Fruit fly (Drosophila melanogaster): ENCODE results near the gene CG14442.

CG14442 gene

dm6 chrX:6702591-6702990, 7.8 kb upstream of the CG14442 start:
- TF ChIP-seq CG7045 (GFP tag; optimal IDR thresholded peaks at IDR 0.05) = no peak
- peak; percentile 1 for TF ChIP-seq cic (GFP tag; optimal IDR thresholded peaks at IDR 0.05)

DNA sequence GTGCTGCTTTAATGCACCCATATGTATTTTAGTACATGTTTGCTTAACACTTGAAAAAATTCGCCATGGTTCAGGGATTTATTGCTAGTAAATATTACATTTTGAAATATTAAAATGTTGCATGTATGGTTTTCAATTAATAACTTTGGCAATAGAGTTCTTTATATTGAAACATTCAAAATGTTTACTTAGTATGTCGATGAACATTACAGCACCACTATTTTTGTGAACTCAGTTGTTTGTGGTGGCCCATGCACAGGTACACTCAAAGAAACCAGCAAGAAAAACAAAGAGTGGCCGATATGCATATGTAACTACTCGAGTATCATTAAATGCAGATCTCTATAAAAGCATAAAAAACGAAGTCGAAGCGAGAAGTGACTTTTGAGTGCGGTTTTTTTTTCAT, 7.2 kb upstream of the CG14442 start:
- peak; percentile 7 for TF ChIP-seq CG33017 (tag; optimal IDR thresholded peaks at IDR 0.05)
- peak; percentile 52 for TF ChIP-seq CG14711 (tag; optimal IDR thresholded peaks at IDR 0.05)
- TF ChIP-seq CG7045 (GFP tag; optimal IDR thresholded peaks at IDR 0.05) = peak; percentile 27
- TF ChIP-seq CG5204 (GFP tag; optimal IDR thresholded peaks at IDR 0.05) = peak; percentile 10
- TF ChIP-seq ovo (GFP tag; optimal IDR thresholded peaks at IDR 0.05) = no peak
- no peak for TF ChIP-seq Clk (GFP tag; optimal IDR thresholded peaks at IDR 0.05)
- peak; percentile 17 for TF ChIP-seq CG1620 (GFP tag; optimal IDR thresholded peaks at IDR 0.05)
- TF ChIP-seq tj (GFP tag; optimal IDR thresholded peaks at IDR 0.05) = peak; percentile 20
- peak; percentile 67 for TF ChIP-seq CG7101 (tag; optimal IDR thresholded peaks at IDR 0.05)
- peak; percentile 83 for TF ChIP-seq bab1 (GFP tag; optimal IDR thresholded peaks at IDR 0.05)

DNA sequence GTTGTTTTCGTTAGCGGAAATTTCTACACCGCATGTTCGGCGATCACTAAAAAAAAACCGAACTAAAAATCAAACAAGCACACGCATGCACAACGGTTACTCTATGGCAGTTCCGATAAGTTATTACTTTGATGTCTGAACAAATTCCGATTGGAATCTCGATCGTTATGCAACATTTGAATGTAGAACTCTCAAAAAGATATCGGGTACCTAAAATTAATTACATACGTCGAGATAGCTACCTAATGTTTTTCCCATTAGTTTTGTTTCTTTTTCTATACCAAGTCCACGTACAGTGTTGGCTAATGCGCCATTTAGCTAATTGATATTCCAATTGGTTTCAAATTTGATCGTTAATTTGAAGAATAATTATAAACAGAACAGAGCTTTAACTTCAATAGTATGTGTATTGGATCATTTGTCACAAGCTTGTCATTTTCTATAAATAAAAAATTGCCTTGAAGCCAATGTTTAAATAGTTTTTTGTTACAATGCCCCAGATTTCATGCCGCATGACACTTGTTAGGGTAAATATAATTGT, 6.3 kb upstream of the CG14442 start:
- TF ChIP-seq Hr96 (GFP tag; optimal IDR thresholded peaks at IDR 0.05) = no peak
- no peak for TF ChIP-seq CG12768 (GFP tag; optimal IDR thresholded peaks at IDR 0.05)
- TF ChIP-seq Clk (GFP tag; optimal IDR thresholded peaks at IDR 0.05) = no peak
- TF ChIP-seq CG5204 (GFP tag; optimal IDR thresholded peaks at IDR 0.05) = no peak
- no peak for TF ChIP-seq CG7101 (tag; optimal IDR thresholded peaks at IDR 0.05)
- TF ChIP-seq CG7045 (GFP tag; optimal IDR thresholded peaks at IDR 0.05) = no peak
- no peak for TF ChIP-seq cnc (optimal IDR thresholded peaks at IDR 0.05)
- no peak for TF ChIP-seq pad (GFP tag; optimal IDR thresholded peaks at IDR 0.05)
- TF ChIP-seq cic (GFP tag; optimal IDR thresholded peaks at IDR 0.05) = no peak
- TF ChIP-seq kay (GFP tag; ENCODE audit: borderline replicate concordance) = no peak
- TF ChIP-seq bab1 (GFP tag; optimal IDR thresholded peaks at IDR 0.05) = no peak
- no peak for TF ChIP-seq CG1620 (GFP tag; optimal IDR thresholded peaks at IDR 0.05)

- peak; percentile 25 for TF ChIP-seq Mnt (GFP tag; optimal IDR thresholded peaks at IDR 0.05)
- peak; percentile 87 for TF ChIP-seq kay (GFP tag; ENCODE audit: borderline replicate concordance)
- no peak for TF ChIP-seq pad (GFP tag; optimal IDR thresholded peaks at IDR 0.05)
- TF ChIP-seq cic (GFP tag; optimal IDR thresholded peaks at IDR 0.05) = peak; percentile 77
- TF ChIP-seq CG12768 (GFP tag; optimal IDR thresholded peaks at IDR 0.05) = peak; percentile 41
- no peak for TF ChIP-seq CG5204 (GFP tag; optimal IDR thresholded peaks at IDR 0.05)
Measured at dm6 chrX:6700263-6700989, 5.6 kb upstream of the CG14442 start.

DNA sequence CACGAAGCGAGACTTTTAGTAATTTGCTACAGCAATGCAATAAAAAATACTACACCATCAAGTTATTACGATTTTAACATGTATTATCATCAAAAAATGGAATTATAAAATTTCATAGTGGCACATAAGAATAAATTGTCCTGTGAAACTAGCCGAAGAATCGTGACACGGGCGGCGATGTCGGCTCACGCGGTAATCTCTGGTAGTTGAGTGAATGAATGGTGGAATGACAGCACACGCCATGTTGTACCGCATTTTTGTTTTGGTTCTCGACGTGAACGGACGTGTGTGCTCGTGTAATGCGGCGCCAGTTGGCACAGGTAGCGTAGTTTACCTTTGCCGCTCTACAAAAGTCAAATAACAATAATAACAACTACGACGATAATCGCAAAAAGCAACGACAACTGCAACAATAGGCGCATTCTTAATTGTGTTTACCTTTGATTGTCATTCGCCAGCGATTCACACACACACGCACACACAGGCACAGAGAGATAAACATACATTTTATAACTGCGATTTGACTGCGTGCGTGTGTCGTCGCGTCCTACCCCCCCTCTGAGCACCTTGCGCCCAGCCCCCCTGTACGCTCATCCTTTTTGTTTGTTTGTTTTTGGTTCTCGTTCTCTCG, 4.6 kb upstream of the CG14442 start, which contains the start of gene CG14441:
Gene CG14441, plus strand, starts transcription at position 254 of the 631 bp plus-strand sequence.
- TF ChIP-seq CG7045 (GFP tag; optimal IDR thresholded peaks at IDR 0.05) = peak; percentile 29
- TF ChIP-seq cnc (optimal IDR thresholded peaks at IDR 0.05) = no peak
- peak; percentile 70 for TF ChIP-seq CG14711 (tag; optimal IDR thresholded peaks at IDR 0.05)
- peak; percentile 67 for TF ChIP-seq tj (GFP tag; optimal IDR thresholded peaks at IDR 0.05)
- peak; percentile 50 for TF ChIP-seq pad (GFP tag; optimal IDR thresholded peaks at IDR 0.05)
- peak; percentile 76 for TF ChIP-seq CG11617 (GFP tag; optimal IDR thresholded peaks at IDR 0.05)
- peak; percentile 92 for TF ChIP-seq Mnt (GFP tag; optimal IDR thresholded peaks at IDR 0.05)
- no peak for TF ChIP-seq Clk (GFP tag; optimal IDR thresholded peaks at IDR 0.05)
- TF ChIP-seq ovo (GFP tag; optimal IDR thresholded peaks at IDR 0.05) = peak; percentile 57
- TF ChIP-seq CG12768 (GFP tag; optimal IDR thresholded peaks at IDR 0.05) = peak; percentile 48
- peak; percentile 54 for TF ChIP-seq CG33017 (tag; optimal IDR thresholded peaks at IDR 0.05)
- TF ChIP-seq kay (GFP tag; ENCODE audit: borderline replicate concordance) = no peak
- TF ChIP-seq bab1 (GFP tag; optimal IDR thresholded peaks at IDR 0.05) = peak; percentile 84
- peak; percentile 64 for TF ChIP-seq Crg-1 (GFP tag; optimal IDR thresholded peaks at IDR 0.05)
- TF ChIP-seq cic (GFP tag; optimal IDR thresholded peaks at IDR 0.05) = peak; percentile 98
- peak; percentile 78 for TF ChIP-seq CG7101 (tag; optimal IDR thresholded peaks at IDR 0.05)
- TF ChIP-seq Hr96 (GFP tag; optimal IDR thresholded peaks at IDR 0.05) = peak; percentile 84
- TF ChIP-seq CG1620 (GFP tag; optimal IDR thresholded peaks at IDR 0.05) = peak; percentile 60
- peak; percentile 47 for TF ChIP-seq CG5204 (GFP tag; optimal IDR thresholded peaks at IDR 0.05)
- TF ChIP-seq toe (GFP tag; optimal IDR thresholded peaks at IDR 0.05) = peak; percentile 35

DNA sequence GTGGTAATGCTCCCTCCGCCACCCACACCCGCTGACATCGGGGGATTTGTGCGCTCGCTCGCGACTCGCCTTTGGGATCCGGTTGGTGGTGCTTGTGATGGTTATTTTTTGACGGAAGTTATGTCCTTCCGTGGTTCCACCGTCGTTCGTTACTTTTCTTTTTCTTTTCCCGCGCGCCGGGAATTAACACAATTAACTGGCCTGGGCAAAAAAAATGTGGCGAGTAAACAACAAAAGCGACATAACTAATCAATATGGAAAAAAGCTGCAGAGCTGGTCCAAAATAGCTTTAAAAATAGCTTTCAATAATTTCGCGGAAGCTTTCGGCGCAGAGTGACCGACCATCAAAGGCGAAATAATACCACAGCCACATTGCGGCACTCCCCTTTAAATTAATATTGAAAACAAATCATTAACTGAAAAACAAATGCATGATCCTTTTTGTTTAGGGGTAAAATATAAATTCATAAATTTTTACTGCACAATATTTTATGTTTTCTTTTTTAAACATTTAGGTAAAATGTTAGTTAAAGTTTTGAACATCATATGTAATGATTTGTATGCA, 3.5 kb upstream of the CG14442 start, which contains the start of gene CG14440:
Gene CG14440, minus strand, starts transcription at position 320 of the 565 bp plus-strand sequence.
- TF ChIP-seq pad (GFP tag; optimal IDR thresholded peaks at IDR 0.05) (peak; percentile 53), Hr96 (GFP tag; optimal IDR thresholded peaks at IDR 0.05) (no peak), CG14711 (tag; optimal IDR thresholded peaks at IDR 0.05) (no peak), CG7101 (tag; optimal IDR thresholded peaks at IDR 0.05) (peak; percentile 1), toe (GFP tag; optimal IDR thresholded peaks at IDR 0.05) (no peak), CG1620 (GFP tag; optimal IDR thresholded peaks at IDR 0.05) (no peak), CG11617 (GFP tag; optimal IDR thresholded peaks at IDR 0.05) (peak; percentile 28), Mnt (GFP tag; optimal IDR thresholded peaks at IDR 0.05) (peak; percentile 47), cic (GFP tag; optimal IDR thresholded peaks at IDR 0.05) (peak; percentile 25), ovo (GFP tag; optimal IDR thresholded peaks at IDR 0.05) (no peak), Crg-1 (GFP tag; optimal IDR thresholded peaks at IDR 0.05) (peak; percentile 28), CG12768 (GFP tag; optimal IDR thresholded peaks at IDR 0.05) (no peak), CG33017 (tag; optimal IDR thresholded peaks at IDR 0.05) (no peak), bab1 (GFP tag; optimal IDR thresholded peaks at IDR 0.05) (peak; percentile 35), CG5204 (GFP tag; optimal IDR thresholded peaks at IDR 0.05) (no peak), Clk (GFP tag; optimal IDR thresholded peaks at IDR 0.05) (no peak), tj (GFP tag; optimal IDR thresholded peaks at IDR 0.05) (peak; percentile 57), kay (GFP tag; ENCODE audit: borderline replicate concordance) (no peak)

Measured in whole organism, adult.